Worm (Caenorhabditis elegans) whole organism, early embryonic: ENCODE data around the gene col-123.

Experiments
- ama-1 ChIP-seq: fragments of 150-350 bp; optimal IDR thresholded peaks from 2 replicates; lab custom pipeline; 2014
- ceh-13 ChIP-seq: fragments of 200-800 bp; sonication (Bioruptor generic); optimal IDR thresholded peaks from 2 replicates; lab custom pipeline; 2018; ENCODE audit warnings: mild to moderate bottlenecking, missing genetic modification characterization, missing compliant biosample characterization
- ceh-36 ChIP-seq: sonication (generic microtip); optimal IDR thresholded peaks from 2 replicates; lab custom pipeline; 2016; ENCODE audit warnings: missing genetic modification characterization, inconsistent platforms, missing compliant biosample characterization
- sea-1 ChIP-seq: fragments of 200-800 bp; sonication (Bioruptor generic); conservative IDR thresholded peaks from 2 replicates; pipeline ENCODE4 v1.3.6; 2022; ENCODE audit warnings: missing genetic modification characterization, missing compliant biosample characterization
- tbx-11 ChIP-seq: fragments of 200-800 bp; sonication (Bioruptor generic); IDR thresholded peaks from 2 replicates; pipeline ENCODE4 v1.3.6; 2022; ENCODE audit warnings: missing genetic modification characterization, missing compliant biosample characterization

ce11 chrIV:9833337-9833736 is 11.6 kb downstream of the col-123 start:
- no peak for TF ChIP-seq sea-1
- no peak for TF ChIP-seq ama-1 (lab: Kevin White, UChicago)
- TF ChIP-seq ceh-13: no peak
- no peak for TF ChIP-seq ceh-36 (tag; lab: Kevin White, UChicago)
- TF ChIP-seq tbx-11 (GFP tag; lab: Robert Waterston, UW): no peak
